Fruit fly (Drosophila melanogaster) whole organism, pupa: ENCODE results near the gene Hsc20.

Experiments used
- CG14655 ChIP-seq: fragments of 200-800 bp; sonication (Bioruptor generic); optimal IDR thresholded peaks from 3 replicates; lab custom pipeline; 2017; ENCODE audit warnings: mild to moderate bottlenecking, missing biosample characterization, missing genetic modification reagents, missing genetic modification characterization
- CG34367 ChIP-seq: fragments of 200-800 bp; sonication (Bioruptor generic); optimal IDR thresholded peaks from 2 replicates; lab custom pipeline; 2018; ENCODE audit warnings: missing biosample characterization, mild to moderate bottlenecking, missing genetic modification characterization
- D1 ChIP-seq: fragments of 200-800 bp; sonication (Bioruptor generic); optimal IDR thresholded peaks from 2 replicates; lab custom pipeline; 2018; ENCODE audit warnings: missing biosample characterization, mild to moderate bottlenecking, missing genetic modification characterization, moderate library complexity

DNA sequence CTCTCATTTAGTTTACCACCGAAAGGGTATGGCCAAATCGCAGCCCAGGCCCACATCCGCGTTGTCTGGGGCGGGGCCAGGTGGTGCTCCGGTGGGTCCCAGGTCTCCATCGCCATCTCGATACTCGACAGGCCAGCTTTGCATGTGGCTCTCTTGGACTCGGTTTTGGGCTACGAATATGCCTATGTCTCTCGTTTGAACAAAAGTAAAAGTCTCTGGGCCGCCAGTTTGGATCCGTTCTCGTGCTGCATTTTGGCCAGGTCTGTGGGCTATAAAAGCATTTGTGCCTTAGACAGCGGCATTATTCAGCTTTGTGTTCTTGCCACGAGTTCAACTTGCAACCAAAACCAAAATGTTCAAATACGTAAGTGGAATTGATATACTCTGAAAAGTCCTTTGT lies 44.2 kb downstream of the Hsc20 start, which contains the start of gene CG13065:
- TF ChIP-seq D1 (tag; lab: Kevin White, UChicago) (no peak), CG14655 (GFP tag; lab: Kevin White, UChicago) (no peak), CG34367 (tag; lab: Kevin White, UChicago) (no peak)
